Worm (Caenorhabditis elegans): ENCODE data around the gene str-28.
"Not testable (repeated sequence)": the region's sequence is repeated elsewhere in the genome, so short reads cannot be mapped to it uniquely, and the experiment has no call there.

str-28 gene

DNA sequence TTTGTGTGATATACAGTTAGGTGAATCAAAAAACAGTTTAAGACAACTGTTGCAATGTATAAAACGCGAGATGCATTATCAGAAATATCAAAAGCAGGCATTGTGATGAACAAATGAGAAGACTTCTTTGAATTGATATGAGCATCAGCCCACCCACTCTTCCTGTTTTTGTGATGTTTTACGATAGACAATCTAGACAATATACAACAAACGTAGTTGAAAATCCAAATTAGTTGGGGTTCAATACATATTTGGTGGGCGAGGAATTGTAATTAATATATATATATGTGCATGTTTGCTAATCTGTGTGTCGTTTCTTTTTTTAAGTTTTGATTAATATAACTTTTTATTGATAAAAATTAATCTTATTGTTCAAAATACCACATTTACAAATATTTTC is at the start of gene str-28:
TSS of gene str-28 (minus strand) at position 101 of the 400 bp plus-strand sequence.
- TF ChIP-seq hnd-1 (tag; optimal IDR thresholded peaks at IDR 0.05) (no peak), flt-1 (GFP tag; IDR thresholded peaks at IDR 0.05) (no peak), sea-1 (GFP tag; conservative IDR thresholded peaks at IDR 0.05) (no peak), tra-4 (tag; optimal IDR thresholded peaks at IDR 0.05) (no peak), tbx-37 (GFP tag; conservative IDR thresholded peaks at IDR 0.05) (no peak), B0310.2 (tag; optimal IDR thresholded peaks at IDR 0.05) (no peak), aly-1 (tag; optimal IDR thresholded peaks at IDR 0.05) (no peak)

DNA sequence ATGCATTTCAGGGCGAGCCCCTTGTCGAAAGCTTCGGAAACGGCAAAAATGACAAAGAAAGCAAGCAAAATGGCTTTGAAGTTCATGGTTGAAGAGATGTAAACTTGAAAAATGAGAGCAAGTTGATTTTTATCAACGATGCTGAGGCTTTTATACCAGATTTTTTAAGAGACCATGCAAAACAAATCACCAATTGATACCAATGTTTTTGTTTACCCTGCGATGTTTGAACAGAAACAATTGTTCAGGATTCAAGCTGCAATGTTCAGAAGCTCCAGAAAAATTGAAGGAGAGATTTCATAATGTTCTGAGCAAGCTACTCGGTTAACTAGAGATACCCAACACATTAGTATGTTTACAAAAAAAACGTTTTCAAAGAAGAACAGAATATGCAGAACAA is 49.6 kb upstream of the str-28 start, which contains the start of gene C54F6.15:
TSS of gene C54F6.15 (minus strand) at position 101 of the 400 bp plus-strand sequence.
- TF ChIP-seq tbx-37 (GFP tag; conservative IDR thresholded peaks at IDR 0.05), result no peak
- no peak for TF ChIP-seq pes-1 (GFP tag; IDR thresholded peaks at IDR 0.05)
- no peak for TF ChIP-seq tra-4 (tag; optimal IDR thresholded peaks at IDR 0.05)
- TF ChIP-seq aly-1 (tag; optimal IDR thresholded peaks at IDR 0.05), result no peak
- TF ChIP-seq B0310.2 (tag; optimal IDR thresholded peaks at IDR 0.05), result no peak
- TF ChIP-seq ets-7 (tag; optimal IDR thresholded peaks at IDR 0.05), result no peak
- TF ChIP-seq hmbx-1 (tag; optimal IDR thresholded peaks at IDR 0.05), result no peak
- no peak for TF ChIP-seq F13C5.2 (tag; optimal IDR thresholded peaks at IDR 0.05)
- TF ChIP-seq hnd-1 (tag; optimal IDR thresholded peaks at IDR 0.05), result no peak
- TF ChIP-seq hmg-4 (GFP tag; optimal IDR thresholded peaks at IDR 0.05), result no peak
- TF ChIP-seq ama-1 (optimal IDR thresholded peaks at IDR 0.05), result no peak
- TF ChIP-seq ceh-36 (tag; optimal IDR thresholded peaks at IDR 0.05), result no peak
- TF ChIP-seq flt-1 (GFP tag; IDR thresholded peaks at IDR 0.05), result no peak
- TF ChIP-seq scrt-1 (GFP tag; IDR thresholded peaks at IDR 0.05), result no peak
- no peak for TF ChIP-seq tbx-11 (GFP tag; IDR thresholded peaks at IDR 0.05)

DNA sequence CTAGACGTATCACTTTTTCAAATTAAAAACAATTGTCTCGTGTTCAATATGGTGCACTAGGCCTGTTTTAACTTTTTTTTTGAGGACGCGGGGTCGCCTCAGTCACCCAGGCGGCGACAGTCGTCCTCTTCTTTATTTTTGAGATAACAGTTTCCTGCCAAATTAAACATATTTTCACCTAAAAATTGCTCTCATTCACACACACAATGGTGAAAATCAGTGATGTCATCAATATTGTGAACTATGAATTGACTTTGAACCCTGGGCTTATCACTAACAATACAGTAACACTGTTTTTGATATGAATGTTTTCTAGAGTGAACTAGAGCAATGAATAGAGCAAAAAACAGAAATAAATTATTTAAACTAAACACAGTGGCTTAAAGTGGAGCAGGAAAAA is 48.6 kb upstream of the str-28 start:
- no peak for TF ChIP-seq sea-1 (GFP tag; conservative IDR thresholded peaks at IDR 0.05)
- no peak for TF ChIP-seq F13C5.2 (tag; optimal IDR thresholded peaks at IDR 0.05)
- no peak for TF ChIP-seq tbx-37 (GFP tag; conservative IDR thresholded peaks at IDR 0.05)
- TF ChIP-seq ceh-36 (tag; optimal IDR thresholded peaks at IDR 0.05), result no peak
- no peak for TF ChIP-seq ceh-13 (GFP tag; optimal IDR thresholded peaks at IDR 0.05)
- TF ChIP-seq tra-4 (tag; optimal IDR thresholded peaks at IDR 0.05), result no peak
- TF ChIP-seq ama-1 (optimal IDR thresholded peaks at IDR 0.05), result no peak
- no peak for TF ChIP-seq flt-1 (GFP tag; IDR thresholded peaks at IDR 0.05)
- no peak for TF ChIP-seq ets-7 (tag; optimal IDR thresholded peaks at IDR 0.05)
- no peak for TF ChIP-seq tbx-11 (GFP tag; IDR thresholded peaks at IDR 0.05)
- TF ChIP-seq hnd-1 (tag; optimal IDR thresholded peaks at IDR 0.05), result no peak
- TF ChIP-seq scrt-1 (GFP tag; IDR thresholded peaks at IDR 0.05), result no peak
- TF ChIP-seq hmg-4 (GFP tag; optimal IDR thresholded peaks at IDR 0.05), result no peak

ce11 chrV:7520077-7520476 is 47.4 kb upstream of the str-28 start, which contains the start of gene srb-19:
srb-19 (minus strand) TSS chrV:7520177.
- TF ChIP-seq flt-1 (GFP tag; IDR thresholded peaks at IDR 0.05) (no peak), ceh-36 (tag; optimal IDR thresholded peaks at IDR 0.05) (no peak), tbx-37 (GFP tag; conservative IDR thresholded peaks at IDR 0.05) (no peak), hnd-1 (tag; optimal IDR thresholded peaks at IDR 0.05) (no peak), scrt-1 (GFP tag; IDR thresholded peaks at IDR 0.05) (no peak), tra-4 (tag; optimal IDR thresholded peaks at IDR 0.05) (no peak), tbx-11 (GFP tag; IDR thresholded peaks at IDR 0.05) (no peak)

ce11 chrV:7514939-7515338 is 42.2 kb upstream of the str-28 start, which contains the start of gene srb-18:
srb-18 (plus strand) TSS chrV:7515239.
- TF ChIP-seq flt-1 (GFP tag; IDR thresholded peaks at IDR 0.05), result no peak
- TF ChIP-seq tbx-11 (GFP tag; IDR thresholded peaks at IDR 0.05), result no peak
- TF ChIP-seq pes-1 (GFP tag; IDR thresholded peaks at IDR 0.05), result no peak
- TF ChIP-seq tbx-37 (GFP tag; conservative IDR thresholded peaks at IDR 0.05), result no peak
- no peak for TF ChIP-seq ceh-13 (GFP tag; optimal IDR thresholded peaks at IDR 0.05)

DNA sequence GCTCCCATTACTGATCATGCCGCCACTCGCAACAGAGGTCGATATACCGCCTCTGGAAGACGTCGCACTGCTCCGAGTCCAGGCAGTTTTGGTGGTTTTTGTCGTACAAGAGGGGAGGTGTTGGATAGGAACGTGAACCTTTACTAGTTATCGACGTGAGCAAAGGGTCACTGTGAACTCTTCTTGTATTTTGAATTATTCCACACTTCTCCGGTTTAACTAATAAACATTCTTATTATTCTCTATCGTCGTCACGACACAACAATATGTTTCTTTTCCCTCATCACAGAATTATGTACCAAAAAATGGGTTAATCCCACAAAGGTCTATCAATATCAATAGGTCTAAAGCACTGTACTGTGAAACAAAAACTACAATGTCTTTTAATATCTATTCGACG is 38.8 kb upstream of the str-28 start, which contains the start of gene nhr-171:
TSS of gene nhr-171 (plus strand) at position 301 of the 400 bp plus-strand sequence.
- TF ChIP-seq hnd-1 (tag; optimal IDR thresholded peaks at IDR 0.05); tbx-11 (GFP tag; IDR thresholded peaks at IDR 0.05); B0310.2 (tag; optimal IDR thresholded peaks at IDR 0.05): not testable (repeated sequence)

- TF ChIP-seq ets-7 (tag; optimal IDR thresholded peaks at IDR 0.05) (no peak), hmbx-1 (tag; optimal IDR thresholded peaks at IDR 0.05) (no peak), F13C5.2 (tag; optimal IDR thresholded peaks at IDR 0.05) (no peak)
Measured at ce11 chrV:7508566-7509044, 35.9 kb upstream of the str-28 start, which contains the start of the genes str-31 and nhr-172. str-31 (minus strand) TSS chrV:7508666. nhr-172 (plus strand) TSS chrV:7508994.

DNA sequence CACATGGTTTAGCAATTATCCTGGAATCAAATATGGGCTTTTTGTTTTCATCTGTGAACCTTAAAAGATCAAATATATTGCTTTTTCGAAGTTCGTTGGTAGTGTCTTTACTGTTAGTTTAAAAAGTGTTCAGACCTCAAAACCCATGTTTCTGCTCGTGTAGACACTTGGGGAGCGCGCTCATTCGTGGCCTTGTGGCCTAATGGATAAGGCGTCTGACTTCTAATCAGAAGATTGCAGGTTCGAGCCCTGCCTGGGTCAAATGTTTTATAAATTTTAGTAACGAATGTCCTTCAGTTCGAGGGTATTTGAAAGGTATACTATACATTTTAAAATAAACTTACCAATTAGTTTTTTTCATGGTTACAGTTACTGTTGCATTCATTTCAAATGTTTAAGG is 33.5 kb upstream of the str-28 start:
- TF ChIP-seq hmg-4 (GFP tag; optimal IDR thresholded peaks at IDR 0.05) (no peak), F13C5.2 (tag; optimal IDR thresholded peaks at IDR 0.05) (no peak), aly-1 (tag; optimal IDR thresholded peaks at IDR 0.05) (no peak), ets-7 (tag; optimal IDR thresholded peaks at IDR 0.05) (no peak), ceh-36 (tag; optimal IDR thresholded peaks at IDR 0.05) (no peak), tbx-11 (GFP tag; IDR thresholded peaks at IDR 0.05) (no peak), pes-1 (GFP tag; IDR thresholded peaks at IDR 0.05) (no peak), scrt-1 (GFP tag; IDR thresholded peaks at IDR 0.05) (no peak), tbx-37 (GFP tag; conservative IDR thresholded peaks at IDR 0.05) (no peak), hnd-1 (tag; optimal IDR thresholded peaks at IDR 0.05) (no peak), ceh-13 (GFP tag; optimal IDR thresholded peaks at IDR 0.05) (no peak), ama-1 (optimal IDR thresholded peaks at IDR 0.05) (no peak), flt-1 (GFP tag; IDR thresholded peaks at IDR 0.05) (no peak), tra-4 (tag; optimal IDR thresholded peaks at IDR 0.05) (no peak), hmbx-1 (tag; optimal IDR thresholded peaks at IDR 0.05) (no peak), B0310.2 (tag; optimal IDR thresholded peaks at IDR 0.05) (no peak), sea-1 (GFP tag; conservative IDR thresholded peaks at IDR 0.05) (no peak)

All from whole organism, early embryonic.